Worm (Caenorhabditis elegans): ENCODE results near the gene gcs-1.

ce11 chrII:9007741-9008140 is 30.4 kb downstream of the gcs-1 start:
- TF ChIP-seq ceh-82 (tag; optimal IDR thresholded peaks at IDR 0.05), result no peak
- no peak for TF ChIP-seq zag-1 (tag; optimal IDR thresholded peaks at IDR 0.05)
- no peak for TF ChIP-seq sma-3 (GFP tag; optimal IDR thresholded peaks at IDR 0.05)
- TF ChIP-seq nhr-11 (tag; optimal IDR thresholded peaks at IDR 0.05), result no peak
- TF ChIP-seq ceh-16 (tag; optimal IDR thresholded peaks at IDR 0.05), result no peak
- no peak for TF ChIP-seq elt-3 (tag; optimal IDR thresholded peaks at IDR 0.05)
- TF ChIP-seq nhr-12 (tag; optimal IDR thresholded peaks at IDR 0.05), result no peak
- no peak for TF ChIP-seq nhr-77 (tag; optimal IDR thresholded peaks at IDR 0.05)
